Worm (Caenorhabditis elegans): Measurements from ENCODE around the gene srlf-18.

- TF ChIP-seq lin-13 (GFP tag; optimal IDR thresholded peaks at IDR 0.05) (no peak), jun-1 (tag; optimal IDR thresholded peaks at IDR 0.05) (no peak), nhr-11 (tag; optimal IDR thresholded peaks at IDR 0.05) (no peak), ztf-4 (tag; optimal IDR thresholded peaks at IDR 0.05) (no peak), blmp-1 (tag; optimal IDR thresholded peaks at IDR 0.05) (peak; percentile 25), zag-1 (tag; optimal IDR thresholded peaks at IDR 0.05) (no peak), efl-1 (optimal IDR thresholded peaks at IDR 0.05) (no peak), efl-1 (GFP tag; optimal IDR thresholded peaks at IDR 0.05 in 1 of 2) (peak; percentile 4 to 63), nhr-76 (tag; optimal IDR thresholded peaks at IDR 0.05) (no peak), sptf-1 (tag; optimal IDR thresholded peaks at IDR 0.05) (no peak), lsy-2 (tag; optimal IDR thresholded peaks at IDR 0.05) (no peak), unc-130 (tag; optimal IDR thresholded peaks at IDR 0.05) (no peak), elt-3 (tag; optimal IDR thresholded peaks at IDR 0.05) (peak in 1 of 6 experiments; percentile 8)
These were observed 47.6 kb upstream of the srlf-18 start for ce11 chrIV:11148788-11149366.

All from whole organism, L1 larva.